Worm (Caenorhabditis elegans) whole organism, young adult: ENCODE measurements around the gene npr-4.

Source experiments
- B0019.2 ChIP-seq: fragments of 200-800 bp; sonication (Bioruptor generic); conservative IDR thresholded peaks from 2 replicates; pipeline ENCODE4 v1.3.6; 2022; ENCODE audit warnings: missing genetic modification reagents, missing genetic modification characterization, missing compliant biosample characterization
- B0261.1 ChIP-seq: sonication (generic microtip); optimal IDR thresholded peaks from 2 replicates; lab custom pipeline; 2016; ENCODE audit warnings: mild to moderate bottlenecking, missing genetic modification characterization, moderate library complexity, missing compliant biosample characterization
- B0336.3 ChIP-seq: fragments of 200-800 bp; sonication (Bioruptor generic); IDR thresholded peaks from 2 replicates; pipeline ENCODE4 v1.3.6; 2022; ENCODE audit warnings: missing genetic modification characterization, missing compliant biosample characterization
- C17E4.6 ChIP-seq: fragments of 200-800 bp; sonication (Bioruptor generic); IDR thresholded peaks from 2 replicates; pipeline ENCODE4 v1.3.6; 2022; ENCODE audit warnings: missing genetic modification reagents, missing genetic modification characterization, missing compliant biosample characterization
- D2030.7 ChIP-seq: fragments of 200-800 bp; sonication (Bioruptor generic); IDR thresholded peaks from 2 replicates; pipeline ENCODE4 v1.3.6; 2022; ENCODE audit warnings: missing genetic modification reagents, missing genetic modification characterization, missing compliant biosample characterization
- F39B2.1 ChIP-seq: fragments of 200-800 bp; sonication (Bioruptor generic); IDR thresholded peaks from 2 replicates; pipeline ENCODE4 v1.3.6; 2022; ENCODE audit warnings: missing genetic modification reagents, missing genetic modification characterization, missing compliant biosample characterization
- K11D2.4 ChIP-seq: fragments of 200-800 bp; sonication (Bioruptor generic); IDR thresholded peaks from 2 replicates; pipeline ENCODE4 v1.3.6; 2022; ENCODE audit warnings: missing genetic modification reagents, missing genetic modification characterization, missing compliant biosample characterization
- Y95B8A.8 ChIP-seq: fragments of 200-800 bp; sonication (Bioruptor generic); IDR thresholded peaks from 2 replicates; pipeline ENCODE4 v1.3.6; 2022; ENCODE audit warnings: missing genetic modification reagents, missing genetic modification characterization, missing compliant biosample characterization
- aptf-2 ChIP-seq: fragments of 200-800 bp; sonication (Bioruptor generic); conservative IDR thresholded peaks from 2 replicates; pipeline ENCODE4 v1.3.6; 2022; ENCODE audit warnings: missing genetic modification reagents, missing genetic modification characterization, missing compliant biosample characterization
- aptf-3 ChIP-seq: fragments of 200-800 bp; sonication (Bioruptor generic); IDR thresholded peaks from 2 replicates; pipeline ENCODE4 v1.3.6; 2022; ENCODE audit warnings: missing genetic modification characterization, missing compliant biosample characterization
- attf-5 ChIP-seq: fragments of 200-800 bp; sonication (Bioruptor generic); optimal IDR thresholded peaks from 2 replicates; lab custom pipeline; 2018; ENCODE audit warnings: mild to moderate bottlenecking, missing genetic modification characterization, missing compliant biosample characterization
- ccch-3 ChIP-seq: fragments of 200-800 bp; sonication (Bioruptor generic); optimal IDR thresholded peaks from 2 replicates; lab custom pipeline; 2018; ENCODE audit warnings: mild to moderate bottlenecking, missing genetic modification characterization, missing compliant biosample characterization
- cebp-1 ChIP-seq, 2 experiments: fragments of 200-800 bp in 1 of 2; sonication (Bioruptor generic) in 1 of 2; sonication (generic microtip) in 1 of 2; IDR thresholded peaks in 1 of 2; optimal IDR thresholded peaks in 1 of 2; 2 replicates each; pipeline versions ENCODE4 v1.3.6 to Lab custom; 2017 to 2022; ENCODE audit warnings: missing compliant biosample characterization in 2 of 2, missing genetic modification characterization in 2 of 2, mild to moderate bottlenecking in 1 of 2, missing genetic modification reagents in 1 of 2, moderate library complexity in 1 of 2
- egl-44 ChIP-seq: fragments of 200-800 bp; sonication (Bioruptor generic); IDR thresholded peaks from 2 replicates; pipeline ENCODE4 v1.3.6; 2022; ENCODE audit warnings: missing genetic modification reagents, missing genetic modification characterization, missing compliant biosample characterization
- egrh-3 ChIP-seq: fragments of 200-800 bp; sonication (Bioruptor generic); IDR thresholded peaks from 2 replicates; pipeline ENCODE4 v1.3.6; 2022; ENCODE audit warnings: missing genetic modification reagents, missing genetic modification characterization, missing compliant biosample characterization
- ekl-4 ChIP-seq: fragments of 200-800 bp; sonication (Bioruptor generic); IDR thresholded peaks from 2 replicates; pipeline ENCODE4 v1.3.6; 2022; ENCODE audit warnings: missing genetic modification reagents, missing genetic modification characterization, missing compliant biosample characterization
- gei-17 ChIP-seq: fragments of 200-800 bp; sonication (Bioruptor generic); optimal IDR thresholded peaks from 2 replicates; lab custom pipeline; 2018; ENCODE audit warnings: mild to moderate bottlenecking, missing genetic modification characterization, missing compliant biosample characterization
- him-1 ChIP-seq: sonication (generic microtip); optimal IDR thresholded peaks from 2 replicates; lab custom pipeline; 2016; ENCODE audit warnings: missing genotype, missing genetic modification reagents, missing genetic modification characterization, missing compliant biosample characterization
- hlh-26 ChIP-seq: fragments of 200-800 bp; sonication (Bioruptor generic); conservative IDR thresholded peaks from 2 replicates; pipeline ENCODE4 v1.3.6; 2022; ENCODE audit warnings: missing genetic modification reagents, missing genetic modification characterization, missing compliant biosample characterization
- hsf-1 ChIP-seq: fragments of 200-800 bp; sonication (Bioruptor generic); IDR thresholded peaks from 2 replicates; pipeline ENCODE4 v1.3.6; 2022; ENCODE audit warnings: missing genetic modification reagents, missing genetic modification characterization, missing compliant biosample characterization
- lin-35 ChIP-seq, 3 experiments: fragments of 150-350 bp in 2 of 3; sonication (generic microtip) in 1 of 3; optimal IDR thresholded peaks; 2 replicates each; lab custom pipeline; 2014 to 2018; ENCODE audit warnings: missing biosample characterization in 3 of 3, missing genetic modification characterization in 3 of 3, missing genetic modification reagents in 3 of 3
- lsl-1 ChIP-seq: fragments of 200-800 bp; sonication (Bioruptor generic); optimal IDR thresholded peaks from 2 replicates; lab custom pipeline; 2018; ENCODE audit warnings: mild to moderate bottlenecking, missing genetic modification characterization, moderate library complexity, missing compliant biosample characterization
- lsy-27 ChIP-seq: sonication (generic microtip); optimal IDR thresholded peaks from 2 replicates; lab custom pipeline; 2017; ENCODE audit warnings: missing genetic modification characterization, mild to moderate bottlenecking, missing compliant biosample characterization, antibody characterized with exemption, missing genotype, borderline replicate concordance; ENCODE audit not compliant: insufficient read depth
- madf-10 ChIP-seq: sonication (generic microtip); optimal IDR thresholded peaks from 2 replicates; lab custom pipeline; 2016; ENCODE audit warnings: mild to moderate bottlenecking, missing genetic modification characterization, missing compliant biosample characterization
- madf-3 ChIP-seq: fragments of 200-800 bp; sonication (Bioruptor generic); IDR thresholded peaks from 2 replicates; pipeline ENCODE4 v1.3.6; 2022; ENCODE audit warnings: missing genetic modification reagents, missing genetic modification characterization, missing compliant biosample characterization
- madf-6 ChIP-seq: fragments of 200-800 bp; sonication (Bioruptor generic); IDR thresholded peaks from 2 replicates; pipeline ENCODE4 v1.3.6; 2022; ENCODE audit warnings: missing genetic modification reagents, missing genetic modification characterization, missing compliant biosample characterization
- mcd-1 ChIP-seq: fragments of 200-800 bp; sonication (Bioruptor generic); IDR thresholded peaks from 2 replicates; pipeline ENCODE4 v1.3.6; 2022; ENCODE audit warnings: missing genetic modification reagents, missing genetic modification characterization, missing compliant biosample characterization
- mel-28 ChIP-seq: sonication (generic microtip); optimal IDR thresholded peaks from 2 replicates; lab custom pipeline; 2016; ENCODE audit warnings: borderline replicate concordance, mild to moderate bottlenecking, missing genetic modification characterization, missing compliant biosample characterization
- pbrm-1 ChIP-seq: fragments of 200-800 bp; sonication (Bioruptor generic); IDR thresholded peaks from 2 replicates; pipeline ENCODE4 v1.3.6; 2022; ENCODE audit warnings: missing genetic modification reagents, missing genetic modification characterization, missing compliant biosample characterization
- rcor-1 ChIP-seq: fragments of 200-800 bp; sonication (Bioruptor generic); IDR thresholded peaks from 2 replicates; pipeline ENCODE4 v1.3.6; 2022; ENCODE audit warnings: missing genetic modification reagents, missing genetic modification characterization, missing compliant biosample characterization
- rec-8 ChIP-seq, 2 experiments: sonication (generic microtip); optimal IDR thresholded peaks; 2 replicates each; lab custom pipeline; 2016; ENCODE audit warnings: mild to moderate bottlenecking in 2 of 2, missing genetic modification characterization in 2 of 2, missing genetic modification reagents in 2 of 2, missing genotype in 2 of 2, missing biosample characterization in 1 of 2, missing compliant biosample characterization in 1 of 2, moderate library complexity in 1 of 2
- repo-1 ChIP-seq: sonication (generic microtip); optimal IDR thresholded peaks from 2 replicates; lab custom pipeline; 2017; ENCODE audit warnings: mild to moderate bottlenecking, missing genetic modification characterization, missing compliant biosample characterization
- sdz-38 ChIP-seq: sonication (generic microtip); optimal IDR thresholded peaks from 2 replicates; lab custom pipeline; 2016; ENCODE audit warnings: missing genotype, missing genetic modification characterization, missing compliant biosample characterization
- sea-2 ChIP-seq: fragments of 200-800 bp; sonication (Bioruptor generic); IDR thresholded peaks from 2 replicates; pipeline ENCODE4 v1.3.6; 2022; ENCODE audit warnings: missing genetic modification characterization, missing compliant biosample characterization
- snpc-1.3 ChIP-seq: sonication (generic microtip); optimal IDR thresholded peaks from 2 replicates; lab custom pipeline; 2017; ENCODE audit warnings: missing genetic modification characterization, mild to moderate bottlenecking, missing compliant biosample characterization, antibody characterized with exemption, moderate library complexity, missing genotype, missing genetic modification reagents; ENCODE audit not compliant: insufficient read depth
- snpc-3.4 ChIP-seq: sonication (generic microtip); optimal IDR thresholded peaks from 2 replicates; lab custom pipeline; 2017; ENCODE audit warnings: missing genetic modification characterization, mild to moderate bottlenecking, missing compliant biosample characterization, antibody characterized with exemption, moderate library complexity, missing genotype, missing genetic modification reagents
- snpc-4 ChIP-seq, 5 experiments: fragments of 150-350 bp in 1 of 5; sonication (generic microtip) in 4 of 5; optimal IDR thresholded peaks; 2 replicates each; lab custom pipeline; 2014 to 2018; ENCODE audit warnings: missing genetic modification characterization in 5 of 5, missing biosample characterization in 3 of 5, antibody characterized with exemption in 2 of 5, mild to moderate bottlenecking in 2 of 5, missing compliant biosample characterization in 2 of 5, missing genotype in 2 of 5, moderate library complexity in 2 of 5, missing genetic modification reagents in 1 of 5
- somi-1 ChIP-seq: fragments of 200-800 bp; sonication (Bioruptor generic); optimal IDR thresholded peaks from 2 replicates; lab custom pipeline; 2018; ENCODE audit warnings: mild to moderate bottlenecking, missing genetic modification characterization, missing compliant biosample characterization
- sptf-2 ChIP-seq: fragments of 200-800 bp; sonication (Bioruptor generic); optimal IDR thresholded peaks from 2 replicates; lab custom pipeline; 2018; ENCODE audit warnings: mild to moderate bottlenecking, missing genetic modification characterization, missing compliant biosample characterization
- tbx-9 ChIP-seq: sonication (generic microtip); optimal IDR thresholded peaks from 2 replicates; lab custom pipeline; 2016; ENCODE audit warnings: borderline replicate concordance, missing genetic modification characterization, inconsistent platforms, missing compliant biosample characterization
- tlf-1 ChIP-seq: fragments of 200-800 bp; sonication (Bioruptor generic); optimal IDR thresholded peaks from 2 replicates; lab custom pipeline; 2018; ENCODE audit warnings: mild to moderate bottlenecking, missing genetic modification characterization, missing compliant biosample characterization
- xnd-1 ChIP-seq: sonication (generic microtip); optimal IDR thresholded peaks from 2 replicates; lab custom pipeline; 2016; ENCODE audit warnings: missing genotype, missing genetic modification reagents, missing genetic modification characterization, missing compliant biosample characterization
- zfh-2 ChIP-seq: fragments of 200-800 bp; sonication (Bioruptor generic); conservative IDR thresholded peaks from 2 replicates; pipeline ENCODE4 v1.3.6; 2022; ENCODE audit warnings: missing genetic modification reagents, missing genetic modification characterization, missing compliant biosample characterization
- ztf-22 ChIP-seq: fragments of 200-800 bp; sonication (Bioruptor generic); optimal IDR thresholded peaks from 2 replicates; lab custom pipeline; 2018; ENCODE audit warnings: mild to moderate bottlenecking, missing genetic modification characterization, moderate library complexity, missing compliant biosample characterization
- ztf-28 ChIP-seq: fragments of 200-800 bp; sonication (Bioruptor generic); IDR thresholded peaks from 2 replicates; pipeline ENCODE4 v1.3.6; 2022; ENCODE audit warnings: missing genetic modification reagents, missing genetic modification characterization, missing compliant biosample characterization
- ztf-6 ChIP-seq: fragments of 200-800 bp; sonication (Bioruptor generic); IDR thresholded peaks from 2 replicates; pipeline ENCODE4 v1.3.6; 2022; ENCODE audit warnings: missing genetic modification reagents, missing genetic modification characterization, missing compliant biosample characterization

Gene npr-4

ce11 chrX:12563589-12563988 lies 12.1 kb upstream of the npr-4 start (continued):
- TF ChIP-seq rec-8 (tag; optimal IDR thresholded peaks at IDR 0.05; lab: Kevin White, UChicago): peak; percentile 85 to 89
- peak; percentile 76 for TF ChIP-seq madf-10 (tag; lab: Kevin White, UChicago)
- TF ChIP-seq Y95B8A.8: no peak
- TF ChIP-seq hsf-1 (GFP tag; lab: Robert Waterston, UW): peak; percentile 71
- TF ChIP-seq tlf-1 (GFP tag; lab: Kevin White, UChicago): peak; percentile 26
- peak; percentile 86 for TF ChIP-seq ekl-4 (GFP tag; lab: Robert Waterston, UW)
- TF ChIP-seq repo-1: peak; percentile 79
- no peak; the same call in 1 of the 2 replicates for TF ChIP-seq aptf-3
- no peak; the same call in 1 of the 2 replicates for TF ChIP-seq mcd-1
- TF ChIP-seq B0019.2 (GFP tag; lab: Robert Waterston, UW): no peak
- no peak; the same call in 1 of the 2 replicates for TF ChIP-seq ztf-28 (GFP tag; lab: Robert Waterston, UW)
- no peak for TF ChIP-seq tbx-9 (tag; lab: Kevin White, UChicago)
- no peak for TF ChIP-seq lsl-1 (GFP tag; lab: Kevin White, UChicago)
- TF ChIP-seq snpc-1.3 (tag; lab: Kevin White, UChicago): peak; percentile 91
- TF ChIP-seq madf-3: peak; percentile 82
- no peak for TF ChIP-seq madf-6 (GFP tag; lab: Robert Waterston, UW)
- TF ChIP-seq ztf-22: no peak
- TF ChIP-seq mel-28 (tag; lab: Kevin White, UChicago): peak; percentile 50
- peak; percentile 84 for TF ChIP-seq snpc-4 (GFP tag; optimal IDR thresholded peaks at IDR 0.05; lab: Kevin White, UChicago)
- peak in 1 of 4 experiments; percentile 12 for TF ChIP-seq snpc-4 (tag; optimal IDR thresholded peaks at IDR 0.05; lab: Kevin White, UChicago)
- peak; percentile 92 for TF ChIP-seq sptf-2
- peak; percentile 88 for TF ChIP-seq rcor-1
- TF ChIP-seq hlh-26 (GFP tag; lab: Robert Waterston, UW): no peak
- no peak for TF ChIP-seq aptf-2
- TF ChIP-seq lin-35 (GFP tag; optimal IDR thresholded peaks at IDR 0.05; lab: Kevin White, UChicago): no peak
- peak; percentile 91 for TF ChIP-seq egl-44
- TF ChIP-seq xnd-1 (tag; lab: Kevin White, UChicago): no peak
- TF ChIP-seq somi-1: peak; percentile 67
- TF ChIP-seq snpc-3.4 (tag; lab: Kevin White, UChicago): peak; percentile 85
- peak; percentile 81 for TF ChIP-seq ztf-6 (GFP tag; lab: Robert Waterston, UW)
- peak; percentile 67 for TF ChIP-seq attf-5
- TF ChIP-seq egrh-3: no peak; the same call in none of the 2 replicates
- TF ChIP-seq cebp-1 (GFP tag; IDR thresholded peaks at IDR 0.05; lab: Robert Waterston, UW): peak; percentile 64; the same call in 1 of the 2 replicates
- no peak for TF ChIP-seq cebp-1 (tag; optimal IDR thresholded peaks at IDR 0.05; lab: Kevin White, UChicago)
- peak; percentile 98 for TF ChIP-seq B0261.1 (tag; lab: Kevin White, UChicago)
- TF ChIP-seq sdz-38: peak; percentile 58
- TF ChIP-seq lsy-27 (tag; lab: Kevin White, UChicago): peak; percentile 44
- peak; percentile 96 for TF ChIP-seq him-1 (tag; lab: Kevin White, UChicago)
- peak; percentile 95 for TF ChIP-seq pbrm-1 (GFP tag; lab: Robert Waterston, UW)
- no peak for TF ChIP-seq B0336.3 (GFP tag; lab: Robert Waterston, UW)
- no peak for TF ChIP-seq zfh-2 (GFP tag; lab: Robert Waterston, UW)
- TF ChIP-seq sea-2 (GFP tag; lab: Robert Waterston, UW): peak; percentile 65; the same call in 1 of the 2 replicates
- peak; percentile 70 for TF ChIP-seq D2030.7
- TF ChIP-seq C17E4.6 (GFP tag; lab: Robert Waterston, UW): no peak
- TF ChIP-seq F39B2.1 (GFP tag; lab: Robert Waterston, UW): 0 out of 2 replicates have a peak, but pooled peaks have one; percentile 40
- peak; percentile 86 for TF ChIP-seq K11D2.4 (GFP tag; lab: Robert Waterston, UW)
- TF ChIP-seq gei-17 (GFP tag; lab: Kevin White, UChicago): peak; percentile 76
- no peak for TF ChIP-seq ccch-3
